Fruit fly (Drosophila melanogaster): Measurements from ENCODE around the gene Gbeta76C.
"Not testable (repeated sequence)": the region's sequence is repeated elsewhere in the genome, so short reads cannot be mapped to it uniquely, and the experiment has no call there.

DNA sequence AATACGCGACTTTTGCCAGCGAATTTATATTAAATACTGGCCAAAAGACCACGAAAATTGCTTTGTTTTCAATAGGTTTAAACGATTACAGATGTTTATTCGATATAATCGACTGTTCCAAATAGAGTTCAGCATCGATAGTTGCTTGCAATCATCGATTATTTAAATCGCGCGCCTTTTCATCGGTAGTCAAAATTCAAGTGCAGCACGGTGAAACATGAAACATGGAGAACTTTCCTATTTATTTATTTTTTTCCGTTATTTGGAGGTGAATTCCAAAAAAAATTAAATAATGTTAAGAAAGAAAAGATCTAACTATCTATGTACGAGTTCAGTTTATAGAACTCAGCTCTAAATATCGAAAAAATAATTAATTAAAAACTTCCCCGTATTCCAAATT is 30.8 kb downstream of the Gbeta76C start, which contains the start of gene Trpml:
- not testable (repeated sequence) for TF ChIP-seq CG7368 (GFP tag; optimal IDR thresholded peaks at IDR 0.05); CG16779 (tag; optimal IDR thresholded peaks at IDR 0.05); OdsH (GFP tag; optimal IDR thresholded peaks at IDR 0.05); CG8119 (GFP tag; IDR thresholded peaks at IDR 0.05)
